Worm (Caenorhabditis elegans) whole organism, L4 larva: Measurements from ENCODE around the gene orc-2.

ENCODE experiments used
- F10B5.3 ChIP-seq: sonication (generic microtip); optimal IDR thresholded peaks from 2 replicates; lab custom pipeline; 2016; ENCODE audit warnings: mild to moderate bottlenecking, missing genetic modification characterization, missing compliant biosample characterization
- F37D6.2 ChIP-seq: sonication (generic microtip); optimal IDR thresholded peaks from 2 replicates; lab custom pipeline; 2016; ENCODE audit warnings: mild to moderate bottlenecking, missing genetic modification characterization, missing compliant biosample characterization
- F44E2.7 ChIP-seq: fragments of 200-800 bp; sonication (Bioruptor generic); IDR thresholded peaks from 2 replicates; pipeline ENCODE4 v2.1.2; 2022; ENCODE audit warnings: missing genetic modification characterization, missing compliant biosample characterization
- R02D3.7 ChIP-seq: fragments of 150-350 bp; sonication (generic microtip); optimal IDR thresholded peaks from 3 replicates; lab custom pipeline; 2014; ENCODE audit warnings: missing biosample characterization, missing genetic modification characterization
- T26A8.4 ChIP-seq: fragments of 200-800 bp; sonication (Bioruptor generic); IDR thresholded peaks from 2 replicates; pipeline ENCODE4 v1.3.6; 2022; ENCODE audit warnings: missing genetic modification characterization, missing compliant biosample characterization
- Y105C5A.15 ChIP-seq: fragments of 200-800 bp; sonication (Bioruptor generic); IDR thresholded peaks from 2 replicates; pipeline ENCODE4 v1.3.6; 2022; ENCODE audit warnings: missing genetic modification characterization, missing compliant biosample characterization
- Y75B8A.6 ChIP-seq: fragments of 200-800 bp; sonication (Bioruptor generic); IDR thresholded peaks from 2 replicates; pipeline ENCODE4 v1.3.6; 2022; ENCODE audit warnings: missing genetic modification reagents, missing genetic modification characterization, missing compliant biosample characterization
- aly-2 ChIP-seq: sonication (generic microtip); optimal IDR thresholded peaks from 2 replicates; lab custom pipeline; 2018; ENCODE audit warnings: missing biosample characterization, missing genetic modification characterization
- ama-1 ChIP-seq: fragments of 150-350 bp; optimal IDR thresholded peaks from 2 replicates; lab custom pipeline; 2014; ENCODE audit warnings: inconsistent platforms, mixed read lengths
- attf-4 ChIP-seq: sonication (generic microtip); optimal IDR thresholded peaks from 3 replicates; lab custom pipeline; 2017; ENCODE audit warnings: missing biosample characterization, missing genetic modification characterization
- ceh-28 ChIP-seq: fragments of 150-350 bp; optimal IDR thresholded peaks from 2 replicates; lab custom pipeline; 2014; ENCODE audit warnings: missing biosample characterization, missing genetic modification reagents, missing genetic modification characterization
- ceh-32 ChIP-seq: sonication (generic microtip); optimal IDR thresholded peaks from 2 replicates; lab custom pipeline; 2016; ENCODE audit warnings: mild to moderate bottlenecking, missing genetic modification characterization, missing compliant biosample characterization; ENCODE audit not compliant: poor library complexity
- ceh-44 ChIP-seq: fragments of 200-800 bp; sonication (Bioruptor generic); IDR thresholded peaks from 2 replicates; pipeline ENCODE4 v1.3.6; 2022; ENCODE audit warnings: missing genetic modification reagents, missing genetic modification characterization, missing compliant biosample characterization
- ces-1 ChIP-seq: fragments of 150-350 bp; sonication (generic microtip); optimal IDR thresholded peaks from 4 replicates; lab custom pipeline; 2014; ENCODE audit warnings: missing biosample characterization, missing genetic modification reagents, missing genetic modification characterization
- ctbp-1 ChIP-seq: fragments of 200-800 bp; sonication (Bioruptor generic); IDR thresholded peaks from 2 replicates; pipeline ENCODE4 v1.3.6; 2022; ENCODE audit warnings: missing genetic modification reagents, missing genetic modification characterization, missing compliant biosample characterization
- dmd-8 ChIP-seq: fragments of 200-800 bp; sonication (Bioruptor generic); IDR thresholded peaks from 2 replicates; pipeline ENCODE4 v1.3.6; 2022; ENCODE audit warnings: missing genetic modification characterization, missing compliant biosample characterization
- dmd-9 ChIP-seq: fragments of 200-800 bp; sonication (Bioruptor generic); IDR thresholded peaks from 2 replicates; pipeline ENCODE4 v1.3.6; 2022; ENCODE audit warnings: missing genetic modification reagents, missing genetic modification characterization, missing compliant biosample characterization
- dpl-1 ChIP-seq: fragments of 150-350 bp; optimal IDR thresholded peaks from 2 replicates; lab custom pipeline; 2014; ENCODE audit warnings: missing biosample characterization, missing genetic modification reagents, missing genetic modification characterization
- duxl-1 ChIP-seq: sonication (generic microtip); optimal IDR thresholded peaks from 2 replicates; lab custom pipeline; 2016; ENCODE audit warnings: mild to moderate bottlenecking, missing genetic modification characterization, moderate library complexity, missing compliant biosample characterization; ENCODE audit not compliant: poor library complexity
- dve-1 ChIP-seq: sonication (generic microtip); optimal IDR thresholded peaks from 2 replicates; lab custom pipeline; 2017; ENCODE audit warnings: antibody characterized with exemption, mild to moderate bottlenecking, missing genetic modification characterization, missing compliant biosample characterization; ENCODE audit not compliant: insufficient read depth
- fkh-10 ChIP-seq: fragments of 150-350 bp; optimal IDR thresholded peaks from 2 replicates; lab custom pipeline; 2014; ENCODE audit warnings: missing biosample characterization, missing genetic modification reagents, missing genetic modification characterization
- gei-8 ChIP-seq: fragments of 200-800 bp; sonication (Bioruptor generic); optimal IDR thresholded peaks from 2 replicates; lab custom pipeline; 2018; ENCODE audit warnings: mild to moderate bottlenecking, missing genetic modification characterization, missing compliant biosample characterization
- hif-1 ChIP-seq, 2 experiments: sonication (generic microtip); optimal IDR thresholded peaks; 2 replicates each; lab custom pipeline; 2016 to 2017; ENCODE audit warnings: missing compliant biosample characterization in 2 of 2, missing genetic modification characterization in 2 of 2, missing genetic modification reagents in 2 of 2, missing genotype in 2 of 2, mild to moderate bottlenecking in 1 of 2
- hlh-11 ChIP-seq: fragments of 200-800 bp; sonication (Bioruptor generic); optimal IDR thresholded peaks from 2 replicates; lab custom pipeline; 2018; ENCODE audit warnings: mild to moderate bottlenecking, missing genetic modification characterization, missing compliant biosample characterization
- hlh-30 ChIP-seq: sonication (generic microtip); optimal IDR thresholded peaks from 2 replicates; lab custom pipeline; 2017; ENCODE audit warnings: antibody characterized with exemption, mild to moderate bottlenecking, missing genetic modification characterization, missing compliant biosample characterization; ENCODE audit not compliant: insufficient read depth
- hmg-1.1 ChIP-seq: fragments of 200-800 bp; sonication (Bioruptor generic); IDR thresholded peaks from 2 replicates; pipeline ENCODE4 v1.3.6; 2022; ENCODE audit warnings: missing genetic modification reagents, missing genetic modification characterization, missing compliant biosample characterization
- lin-15B ChIP-seq: fragments of 150-350 bp; sonication (generic microtip); optimal IDR thresholded peaks from 3 replicates; lab custom pipeline; 2014; ENCODE audit warnings: missing biosample characterization, missing genetic modification characterization
- lin-29 ChIP-seq: fragments of 200-800 bp; sonication (Bioruptor generic); IDR thresholded peaks from 2 replicates; pipeline ENCODE4 v1.3.6; 2022; ENCODE audit warnings: missing genetic modification reagents, missing genetic modification characterization, missing compliant biosample characterization
- madf-9 ChIP-seq: fragments of 200-800 bp; sonication (Bioruptor generic); conservative IDR thresholded peaks from 2 replicates; pipeline ENCODE4 v1.3.6; 2022; ENCODE audit warnings: missing genetic modification reagents, missing genetic modification characterization, missing compliant biosample characterization
- mdt-29 ChIP-seq: fragments of 200-800 bp; sonication (Bioruptor generic); IDR thresholded peaks from 2 replicates; pipeline ENCODE4 v1.3.6; 2022; ENCODE audit warnings: missing genetic modification reagents, missing genetic modification characterization, missing compliant biosample characterization
- mes-2 ChIP-seq: sonication (generic microtip); optimal IDR thresholded peaks from 2 replicates; lab custom pipeline; 2016; ENCODE audit warnings: missing genotype, mild to moderate bottlenecking, missing genetic modification characterization, missing compliant biosample characterization; ENCODE audit not compliant: poor library complexity, severe bottlenecking
- mxl-2 ChIP-seq: fragments of 200-800 bp; sonication (Bioruptor generic); conservative IDR thresholded peaks from 2 replicates; pipeline ENCODE4 v1.3.6; 2022; ENCODE audit warnings: missing genetic modification reagents, missing genetic modification characterization, missing compliant biosample characterization
- nhr-10 ChIP-seq: fragments of 150-350 bp; optimal IDR thresholded peaks from 2 replicates; lab custom pipeline; 2014; ENCODE audit warnings: missing biosample characterization, missing genetic modification characterization
- nhr-11 ChIP-seq: fragments of 150-350 bp; optimal IDR thresholded peaks from 2 replicates; lab custom pipeline; 2014; ENCODE audit warnings: missing biosample characterization, missing genetic modification characterization
- nhr-111 ChIP-seq: fragments of 200-800 bp; sonication (Bioruptor generic); optimal IDR thresholded peaks from 2 replicates; lab custom pipeline; 2018; ENCODE audit warnings: mild to moderate bottlenecking, missing genetic modification characterization, missing compliant biosample characterization
- nhr-237 ChIP-seq: sonication (generic microtip); optimal IDR thresholded peaks from 2 replicates; lab custom pipeline; 2017; ENCODE audit warnings: missing biosample characterization, missing genetic modification characterization
- nhr-28 ChIP-seq: fragments of 150-350 bp; optimal IDR thresholded peaks from 2 replicates; lab custom pipeline; 2014; ENCODE audit warnings: missing biosample characterization, missing genetic modification characterization
- nhr-41 ChIP-seq: fragments of 200-800 bp; sonication (Bioruptor generic); IDR thresholded peaks from 2 replicates; pipeline ENCODE4 v1.3.6; 2022; ENCODE audit warnings: missing genetic modification reagents, missing genetic modification characterization, missing compliant biosample characterization
- nhr-48 ChIP-seq: sonication (generic microtip); optimal IDR thresholded peaks from 2 replicates; lab custom pipeline; 2016; ENCODE audit warnings: mild to moderate bottlenecking, missing genetic modification characterization, missing compliant biosample characterization
- nhr-77 ChIP-seq: fragments of 150-350 bp; optimal IDR thresholded peaks from 2 replicates; lab custom pipeline; 2014; ENCODE audit warnings: missing biosample characterization, missing genetic modification characterization
- pqm-1 ChIP-seq: sonication (generic microtip); optimal IDR thresholded peaks from 2 replicates; lab custom pipeline; 2017; ENCODE audit warnings: missing biosample characterization, missing genetic modification characterization
- saeg-2 ChIP-seq: fragments of 200-800 bp; sonication (Bioruptor generic); IDR thresholded peaks from 2 replicates; pipeline ENCODE4 v1.3.6; 2022; ENCODE audit warnings: missing genetic modification reagents, missing genetic modification characterization, missing compliant biosample characterization
- set-16 ChIP-seq: fragments of 200-800 bp; sonication (Bioruptor generic); IDR thresholded peaks from 2 replicates; pipeline ENCODE4 v1.3.6; 2022; ENCODE audit warnings: missing genetic modification reagents, missing genetic modification characterization, missing compliant biosample characterization
- snpc-4 ChIP-seq: fragments of 150-350 bp; optimal IDR thresholded peaks from 2 replicates; lab custom pipeline; 2014; ENCODE audit warnings: missing biosample characterization, missing genetic modification characterization
- spr-3 ChIP-seq: fragments of 200-800 bp; sonication (Bioruptor generic); optimal IDR thresholded peaks from 2 replicates; lab custom pipeline; 2018; ENCODE audit warnings: mild to moderate bottlenecking, missing genetic modification characterization, missing compliant biosample characterization
- tag-97 ChIP-seq: fragments of 200-800 bp; sonication (Bioruptor generic); IDR thresholded peaks from 2 replicates; pipeline ENCODE4 v1.3.6; 2022; ENCODE audit warnings: missing genetic modification characterization, missing compliant biosample characterization
- unc-62 ChIP-seq, 3 experiments: fragments of 150-350 bp in 1 of 3; sonication (generic microtip); optimal IDR thresholded peaks in 2 of 3; peaks in 1 of 3; 1 replicate in 1 of 3; 2 replicates in 2 of 3; lab custom pipeline; 2014 to 2017; ENCODE audit warnings: missing biosample characterization in 3 of 3, missing genetic modification characterization in 3 of 3, missing genetic modification reagents in 3 of 3, missing genotype in 1 of 3
- zfp-3 ChIP-seq: fragments of 200-800 bp; sonication (Bioruptor generic); conservative IDR thresholded peaks from 2 replicates; pipeline ENCODE4 v1.3.6; 2022; ENCODE audit warnings: missing genetic modification reagents, missing genetic modification characterization, missing compliant biosample characterization
- ztf-11 ChIP-seq: fragments of 150-350 bp; optimal IDR thresholded peaks from 2 replicates; lab custom pipeline; 2014; ENCODE audit warnings: missing biosample characterization, missing genetic modification characterization

The orc-2 gene

ce11 chrII:10870698-10871097, 3.0 kb upstream of the orc-2 start (continued):
- TF ChIP-seq tag-97 (GFP tag; lab: Robert Waterston, UW) (no peak), spr-3 (GFP tag; lab: Kevin White, UChicago) (no peak), dmd-8 (no peak), F37D6.2 (tag; lab: Kevin White, UChicago) (no peak)

ce11 chrII:10872541-10872940, 1.2 kb upstream of the orc-2 start, which contains the start of the genes cyn-4 and copz-1:
Gene cyn-4 (minus strand): TSS chrII:10872611.
Gene copz-1 (plus strand): TSS chrII:10872879.
- TF ChIP-seq nhr-11 (tag; lab: Kevin White, UChicago) (no peak), nhr-77 (tag; lab: Kevin White, UChicago) (peak; percentile 3), ceh-44 (GFP tag; lab: Robert Waterston, UW) (0 out of 2 replicates have a peak, but pooled peaks have one; percentile 30), nhr-48 (no peak), unc-62 (GFP tag; optimal IDR thresholded peaks at IDR 0.05 in 1 of 2; lab: Kevin White, UChicago) (no peak), unc-62 (tag; optimal IDR thresholded peaks at IDR 0.05; lab: Kevin White, UChicago) (no peak), nhr-10 (tag; lab: Kevin White, UChicago) (no peak), gei-8 (GFP tag; lab: Kevin White, UChicago) (no peak), fkh-10 (peak; percentile 49), ces-1 (GFP tag; lab: Kevin White, UChicago) (peak; percentile 0), hif-1 (tag; optimal IDR thresholded peaks at IDR 0.05; lab: Kevin White, UChicago) (peak in 1 of 2 experiments; percentile 88), mes-2 (tag; lab: Kevin White, UChicago) (peak; percentile 98), Y105C5A.15 (GFP tag; lab: Robert Waterston, UW) (no peak), nhr-28 (peak; percentile 50), nhr-111 (GFP tag; lab: Kevin White, UChicago) (no peak), R02D3.7 (tag; lab: Kevin White, UChicago) (peak; percentile 92), dmd-9 (GFP tag; lab: Robert Waterston, UW) (no peak), ama-1 (no peak), aly-2 (no peak), dpl-1 (GFP tag; lab: Kevin White, UChicago) (peak; percentile 81), dve-1 (peak; percentile 70), nhr-41 (GFP tag; lab: Robert Waterston, UW) (no peak), ctbp-1 (no peak), F44E2.7 (GFP tag; lab: Robert Waterston, UW) (no peak), ztf-11 (tag; lab: Kevin White, UChicago) (no peak), madf-9 (GFP tag; lab: Robert Waterston, UW) (no peak), set-16 (GFP tag; lab: Robert Waterston, UW) (no peak), snpc-4 (tag; lab: Kevin White, UChicago) (no peak), hmg-1.1 (0 out of 2 replicates have a peak, but pooled peaks have one; percentile 36), mxl-2 (GFP tag; lab: Robert Waterston, UW) (no peak), ceh-28 (tag; lab: Kevin White, UChicago) (no peak), spr-3 (GFP tag; lab: Kevin White, UChicago) (no peak), T26A8.4 (GFP tag; lab: Robert Waterston, UW) (no peak), mdt-29 (GFP tag; lab: Robert Waterston, UW) (no peak), zfp-3 (GFP tag; lab: Robert Waterston, UW) (no peak), hlh-11 (tag; lab: Kevin White, UChicago) (peak; percentile 68), saeg-2 (GFP tag; lab: Robert Waterston, UW) (no peak), pqm-1 (no peak), lin-15B (tag; lab: Kevin White, UChicago) (no peak), hlh-30 (tag; lab: Kevin White, UChicago) (peak; percentile 80), attf-4 (no peak), nhr-237 (no peak), F10B5.3 (tag; lab: Kevin White, UChicago) (no peak), ceh-32 (no peak), Y75B8A.6 (GFP tag; lab: Robert Waterston, UW) (no peak), lin-29 (no peak), duxl-1 (peak; percentile 50)
